Worm (Caenorhabditis elegans): ENCODE results near the gene madf-9.
A peak's percentile ranks its signal among the peaks of the same experiment; 100 is the strongest.

The madf-9 gene

ce11 chrIV:3652784-3653383 is 16.0 kb downstream of the madf-9 start:
- TF ChIP-seq F13C5.2 (tag; optimal IDR thresholded peaks at IDR 0.05), result no peak

ce11 chrIV:3653420-3653823 is 16.5 kb downstream of the madf-9 start:
- TF ChIP-seq ceh-36 (tag; optimal IDR thresholded peaks at IDR 0.05) (no peak), B0310.2 (tag; optimal IDR thresholded peaks at IDR 0.05) (no peak), ets-7 (tag; optimal IDR thresholded peaks at IDR 0.05) (no peak), ama-1 (optimal IDR thresholded peaks at IDR 0.05) (no peak), pes-1 (GFP tag; IDR thresholded peaks at IDR 0.05) (no peak), tbx-11 (GFP tag; IDR thresholded peaks at IDR 0.05) (no peak), tbx-37 (GFP tag; conservative IDR thresholded peaks at IDR 0.05) (no peak), hmg-4 (GFP tag; optimal IDR thresholded peaks at IDR 0.05) (no peak), tra-4 (tag; optimal IDR thresholded peaks at IDR 0.05) (no peak), flt-1 (GFP tag; IDR thresholded peaks at IDR 0.05) (no peak), sea-1 (GFP tag; conservative IDR thresholded peaks at IDR 0.05) (no peak), aly-1 (tag; optimal IDR thresholded peaks at IDR 0.05) (no peak), hnd-1 (tag; optimal IDR thresholded peaks at IDR 0.05) (no peak), ceh-13 (GFP tag; optimal IDR thresholded peaks at IDR 0.05) (no peak), F13C5.2 (tag; optimal IDR thresholded peaks at IDR 0.05) (no peak), scrt-1 (GFP tag; IDR thresholded peaks at IDR 0.05) (no peak), hmbx-1 (tag; optimal IDR thresholded peaks at IDR 0.05) (no peak)

- TF ChIP-seq hmbx-1 (tag; optimal IDR thresholded peaks at IDR 0.05) (no peak), ceh-13 (GFP tag; optimal IDR thresholded peaks at IDR 0.05) (no peak), hmg-4 (GFP tag; optimal IDR thresholded peaks at IDR 0.05) (peak; percentile 54), sea-1 (GFP tag; conservative IDR thresholded peaks at IDR 0.05) (no peak), aly-1 (tag; optimal IDR thresholded peaks at IDR 0.05) (no peak), ets-7 (tag; optimal IDR thresholded peaks at IDR 0.05) (no peak)
Observed at ce11 chrIV:3654214-3654613, 17.3 kb downstream of the madf-9 start.

- TF ChIP-seq hmbx-1 (tag; optimal IDR thresholded peaks at IDR 0.05), result no peak
- TF ChIP-seq ama-1 (optimal IDR thresholded peaks at IDR 0.05), result no peak
Observed at ce11 chrIV:3654823-3655222, 17.9 kb downstream of the madf-9 start.

ce11 chrIV:3655896-3656295 is 19.0 kb downstream of the madf-9 start:
- TF ChIP-seq hmg-4 (GFP tag; optimal IDR thresholded peaks at IDR 0.05) (no peak), tbx-37 (GFP tag; conservative IDR thresholded peaks at IDR 0.05) (no peak), scrt-1 (GFP tag; IDR thresholded peaks at IDR 0.05) (no peak), ceh-13 (GFP tag; optimal IDR thresholded peaks at IDR 0.05) (no peak), sea-1 (GFP tag; conservative IDR thresholded peaks at IDR 0.05) (no peak), hnd-1 (tag; optimal IDR thresholded peaks at IDR 0.05) (no peak), F13C5.2 (tag; optimal IDR thresholded peaks at IDR 0.05) (no peak), ama-1 (optimal IDR thresholded peaks at IDR 0.05) (no peak), ceh-36 (tag; optimal IDR thresholded peaks at IDR 0.05) (no peak), pes-1 (GFP tag; IDR thresholded peaks at IDR 0.05) (no peak), flt-1 (GFP tag; IDR thresholded peaks at IDR 0.05) (no peak), tra-4 (tag; optimal IDR thresholded peaks at IDR 0.05) (no peak), aly-1 (tag; optimal IDR thresholded peaks at IDR 0.05) (no peak), hmbx-1 (tag; optimal IDR thresholded peaks at IDR 0.05) (no peak)

ce11 chrIV:3659951-3660350 is 23.1 kb downstream of the madf-9 start:
- TF ChIP-seq hmg-4 (GFP tag; optimal IDR thresholded peaks at IDR 0.05) (no peak), F13C5.2 (tag; optimal IDR thresholded peaks at IDR 0.05) (no peak), hmbx-1 (tag; optimal IDR thresholded peaks at IDR 0.05) (no peak), scrt-1 (GFP tag; IDR thresholded peaks at IDR 0.05) (no peak), ets-7 (tag; optimal IDR thresholded peaks at IDR 0.05) (no peak), B0310.2 (tag; optimal IDR thresholded peaks at IDR 0.05) (no peak), ceh-13 (GFP tag; optimal IDR thresholded peaks at IDR 0.05) (no peak)

- TF ChIP-seq tbx-11 (GFP tag; IDR thresholded peaks at IDR 0.05) (no peak), scrt-1 (GFP tag; IDR thresholded peaks at IDR 0.05) (no peak)
Observed at ce11 chrIV:3661117-3661634, 24.3 kb downstream of the madf-9 start.

- TF ChIP-seq hmbx-1 (tag; optimal IDR thresholded peaks at IDR 0.05) (no peak), F13C5.2 (tag; optimal IDR thresholded peaks at IDR 0.05) (no peak), ceh-36 (tag; optimal IDR thresholded peaks at IDR 0.05) (no peak), B0310.2 (tag; optimal IDR thresholded peaks at IDR 0.05) (no peak), tra-4 (tag; optimal IDR thresholded peaks at IDR 0.05) (no peak), tbx-37 (GFP tag; conservative IDR thresholded peaks at IDR 0.05) (no peak), ceh-13 (GFP tag; optimal IDR thresholded peaks at IDR 0.05) (no peak), ama-1 (optimal IDR thresholded peaks at IDR 0.05) (no peak), ets-7 (tag; optimal IDR thresholded peaks at IDR 0.05) (no peak), sea-1 (GFP tag; conservative IDR thresholded peaks at IDR 0.05) (no peak), flt-1 (GFP tag; IDR thresholded peaks at IDR 0.05) (no peak), tbx-11 (GFP tag; IDR thresholded peaks at IDR 0.05) (no peak), pes-1 (GFP tag; IDR thresholded peaks at IDR 0.05) (no peak), scrt-1 (GFP tag; IDR thresholded peaks at IDR 0.05) (no peak)
Observed at ce11 chrIV:3662863-3663262, 26.0 kb downstream of the madf-9 start.

ce11 chrIV:3665089-3665488 is 28.2 kb downstream of the madf-9 start:
- TF ChIP-seq tbx-37 (GFP tag; conservative IDR thresholded peaks at IDR 0.05) (no peak), F13C5.2 (tag; optimal IDR thresholded peaks at IDR 0.05) (no peak), hmbx-1 (tag; optimal IDR thresholded peaks at IDR 0.05) (no peak), flt-1 (GFP tag; IDR thresholded peaks at IDR 0.05) (no peak), pes-1 (GFP tag; IDR thresholded peaks at IDR 0.05) (no peak), ceh-13 (GFP tag; optimal IDR thresholded peaks at IDR 0.05) (no peak)

Data from whole organism, early embryonic.